Worm (Caenorhabditis elegans): ENCODE results near the gene far-2.

The far-2 gene

ce11 chrIII:9109726-9110125 is 28.1 kb downstream of the far-2 start:
- peak; percentile 6 for TF ChIP-seq elt-2 (tag; optimal IDR thresholded peaks at IDR 0.05)
- no peak for TF ChIP-seq dmd-4 (tag; optimal IDR thresholded peaks at IDR 0.05; ENCODE audit: borderline replicate concordance)

- TF ChIP-seq C38D4.7 (GFP tag; optimal IDR thresholded peaks at IDR 0.05) (no peak), pat-9 (tag; optimal IDR thresholded peaks at IDR 0.05) (no peak)
These were observed 28.6 kb downstream of the far-2 start for ce11 chrIII:9110270-9110669.

ce11 chrIII:9112479-9112878 is 30.9 kb downstream of the far-2 start:
- no peak for TF ChIP-seq ceh-48 (tag; optimal IDR thresholded peaks at IDR 0.05)
- no peak for TF ChIP-seq F13H6.1 (tag; optimal IDR thresholded peaks at IDR 0.05)
- no peak for TF ChIP-seq ceh-9 (tag; optimal IDR thresholded peaks at IDR 0.05)
- TF ChIP-seq ceh-14 (tag; optimal IDR thresholded peaks at IDR 0.05) = peak; percentile 33
- no peak for TF ChIP-seq rnt-1 (tag; optimal IDR thresholded peaks at IDR 0.05)
- TF ChIP-seq ceh-22 (tag; optimal IDR thresholded peaks at IDR 0.05) = no peak
- no peak for TF ChIP-seq lim-6 (tag; optimal IDR thresholded peaks at IDR 0.05)
- TF ChIP-seq gmeb-2 (tag; optimal IDR thresholded peaks at IDR 0.05) = no peak
- TF ChIP-seq sdc-2 (tag; optimal IDR thresholded peaks at IDR 0.05) = peak; percentile 55
- TF ChIP-seq pag-3 (tag; optimal IDR thresholded peaks at IDR 0.05; ENCODE audit: borderline replicate concordance) = no peak
- TF ChIP-seq nhr-11 (tag; optimal IDR thresholded peaks at IDR 0.05) = no peak
- TF ChIP-seq pax-1 (tag; optimal IDR thresholded peaks at IDR 0.05) = no peak
- no peak for TF ChIP-seq ahr-1 (tag; optimal IDR thresholded peaks at IDR 0.05)
- TF ChIP-seq zip-5 (tag; optimal IDR thresholded peaks at IDR 0.05) = no peak
- no peak for TF ChIP-seq unc-55 (GFP tag; optimal IDR thresholded peaks at IDR 0.05)
- no peak for TF ChIP-seq lin-11 (tag; optimal IDR thresholded peaks at IDR 0.05)
- TF ChIP-seq hlh-15 (tag; optimal IDR thresholded peaks at IDR 0.05) = no peak
- TF ChIP-seq tbx-2 (tag; optimal IDR thresholded peaks at IDR 0.05) = peak; percentile 37
- TF ChIP-seq pros-1 (tag; optimal IDR thresholded peaks at IDR 0.05) = no peak
- no peak for TF ChIP-seq npax-4 (tag; optimal IDR thresholded peaks at IDR 0.05)
- no peak for TF ChIP-seq syd-9 (tag; optimal IDR thresholded peaks at IDR 0.05)
- peak; percentile 10 for TF ChIP-seq nfya-1 (tag; optimal IDR thresholded peaks at IDR 0.05)
- no peak for TF ChIP-seq elt-2 (tag; optimal IDR thresholded peaks at IDR 0.05)
- no peak for TF ChIP-seq T23F11.4 (GFP tag; optimal IDR thresholded peaks at IDR 0.05)
- no peak for TF ChIP-seq pat-9 (tag; optimal IDR thresholded peaks at IDR 0.05)
- no peak for TF ChIP-seq hlh-13 (GFP tag; optimal IDR thresholded peaks at IDR 0.05)
- TF ChIP-seq ref-2 (tag; optimal IDR thresholded peaks at IDR 0.05) = peak; percentile 63
- no peak for TF ChIP-seq fkh-6 (tag; optimal IDR thresholded peaks at IDR 0.05)
- no peak for TF ChIP-seq dve-1 (tag; optimal IDR thresholded peaks at IDR 0.05)
- TF ChIP-seq ceh-24 (tag; optimal IDR thresholded peaks at IDR 0.05) = no peak
- TF ChIP-seq ztf-16 (tag; optimal IDR thresholded peaks at IDR 0.05) = no peak
- no peak for TF ChIP-seq che-1 (tag; optimal IDR thresholded peaks at IDR 0.05)
- TF ChIP-seq hlh-6 (tag; optimal IDR thresholded peaks at IDR 0.05) = peak; percentile 57
- no peak for TF ChIP-seq pqm-1 (tag; optimal IDR thresholded peaks at IDR 0.05)
- no peak for TF ChIP-seq mec-3 (tag; optimal IDR thresholded peaks at IDR 0.05; ENCODE audit: borderline replicate concordance)
- peak; percentile 20 for TF ChIP-seq C08G9.2 (tag; optimal IDR thresholded peaks at IDR 0.05)
- peak; percentile 62 for TF ChIP-seq ceh-31 (tag; optimal IDR thresholded peaks at IDR 0.05)
- no peak for TF ChIP-seq unc-3 (GFP tag; conservative IDR thresholded peaks at IDR 0.05)
- TF ChIP-seq unc-3 (tag; optimal IDR thresholded peaks at IDR 0.05) = no peak
- TF ChIP-seq nhr-232 (tag; optimal IDR thresholded peaks at IDR 0.05) = no peak
- no peak for TF ChIP-seq unc-86 (tag; optimal IDR thresholded peaks at IDR 0.05)
- no peak for TF ChIP-seq elt-4 (tag; optimal IDR thresholded peaks at IDR 0.05)
- no peak for TF ChIP-seq pha-4 (tag; optimal IDR thresholded peaks at IDR 0.05)
- TF ChIP-seq unc-42 (tag; optimal IDR thresholded peaks at IDR 0.05) = peak; percentile 23
- 0 out of 2 replicates have a peak, but pooled peaks have one; percentile 1 for TF ChIP-seq sox-2 (GFP tag; IDR thresholded peaks at IDR 0.05)
- TF ChIP-seq ceh-45 (GFP tag; IDR thresholded peaks at IDR 0.05) = no peak
- TF ChIP-seq hlh-30 (tag; optimal IDR thresholded peaks at IDR 0.05; ENCODE audit: insufficient read depth) = no peak
- TF ChIP-seq hlh-8 (tag; optimal IDR thresholded peaks at IDR 0.05) = no peak

Measured in whole organism, late embryonic.